Worm (Caenorhabditis elegans): ENCODE data around the gene T24C2.3.

The T24C2.3 gene

DNA sequence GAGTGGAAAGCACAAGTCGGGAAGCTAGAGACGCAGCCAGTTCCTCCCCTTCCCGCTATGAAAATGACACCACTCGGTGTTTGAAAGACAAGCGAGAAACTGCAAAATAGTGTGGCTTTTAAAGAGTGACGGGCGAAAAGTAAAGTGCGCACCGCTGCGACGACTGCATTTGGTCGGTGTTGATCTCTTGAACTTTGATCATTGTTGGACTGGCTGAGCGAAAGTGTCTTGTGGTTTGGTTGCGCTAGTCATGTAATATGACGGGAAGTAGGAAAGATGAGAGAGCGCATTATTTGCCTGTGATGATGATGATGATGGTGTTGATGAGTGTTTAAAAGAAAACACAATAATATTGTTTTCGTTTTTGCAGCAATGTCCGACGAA, 17.0 kb downstream of the T24C2.3 start (continued):
- TF ChIP-seq ztf-11 (tag; optimal IDR thresholded peaks at IDR 0.05) (no peak), lin-15B (tag; optimal IDR thresholded peaks at IDR 0.05) (no peak), aly-2 (tag; optimal IDR thresholded peaks at IDR 0.05) (no peak), alr-1 (tag; optimal IDR thresholded peaks at IDR 0.05; ENCODE audit: borderline replicate concordance) (no peak), lin-14 (GFP tag; optimal IDR thresholded peaks at IDR 0.05) (peak; percentile 98), pag-3 (tag; optimal IDR thresholded peaks at IDR 0.05; ENCODE audit: borderline replicate concordance, insufficient read depth) (no peak), nhr-76 (tag; optimal IDR thresholded peaks at IDR 0.05) (no peak), nhr-19 (GFP tag; conservative IDR thresholded peaks at IDR 0.05) (peak; percentile 86), nhr-71 (tag; optimal IDR thresholded peaks at IDR 0.05) (peak; percentile 99), dsc-1 (tag; optimal IDR thresholded peaks at IDR 0.05) (no peak), isw-1 (GFP tag; IDR thresholded peaks at IDR 0.05) (peak; percentile 65), lin-39 (tag; optimal IDR thresholded peaks at IDR 0.05) (no peak), nhr-47 (tag; optimal IDR thresholded peaks at IDR 0.05) (peak; percentile 87), zip-4 (GFP tag; optimal IDR thresholded peaks at IDR 0.05) (peak; percentile 41), lir-3 (tag; optimal IDR thresholded peaks at IDR 0.05; ENCODE audit: poor library complexity) (peak; percentile 63), unc-98 (GFP tag; IDR thresholded peaks at IDR 0.05) (no peak), elt-2 (tag; optimal IDR thresholded peaks at IDR 0.05) (peak; percentile 83), fkh-4 (tag; optimal IDR thresholded peaks at IDR 0.05; ENCODE audit: borderline replicate concordance) (no peak), C04F5.9 (tag; optimal IDR thresholded peaks at IDR 0.05) (no peak), egl-13 (tag; optimal IDR thresholded peaks at IDR 0.05) (peak; percentile 95), sox-4 (tag; optimal IDR thresholded peaks at IDR 0.05) (peak; percentile 57), unc-62 (GFP tag; optimal IDR thresholded peaks at IDR 0.05) (no peak), efl-1 (optimal IDR thresholded peaks at IDR 0.05) (peak; percentile 27 to 44), efl-1 (GFP tag; optimal IDR thresholded peaks at IDR 0.05 in 1 of 2) (no peak), hpl-2 (GFP tag; optimal IDR thresholded peaks at IDR 0.05) (no peak), vab-15 (tag; optimal IDR thresholded peaks at IDR 0.05) (peak; percentile 0), ces-1 (GFP tag; optimal IDR thresholded peaks at IDR 0.05) (no peak), pqm-1 (tag; optimal IDR thresholded peaks at IDR 0.05) (no peak), nhr-12 (tag; optimal IDR thresholded peaks at IDR 0.05) (no peak), C16A3.4 (tag; optimal IDR thresholded peaks at IDR 0.05) (peak; percentile 76), swsn-7 (tag; optimal IDR thresholded peaks at IDR 0.05) (peak; percentile 85)

DNA sequence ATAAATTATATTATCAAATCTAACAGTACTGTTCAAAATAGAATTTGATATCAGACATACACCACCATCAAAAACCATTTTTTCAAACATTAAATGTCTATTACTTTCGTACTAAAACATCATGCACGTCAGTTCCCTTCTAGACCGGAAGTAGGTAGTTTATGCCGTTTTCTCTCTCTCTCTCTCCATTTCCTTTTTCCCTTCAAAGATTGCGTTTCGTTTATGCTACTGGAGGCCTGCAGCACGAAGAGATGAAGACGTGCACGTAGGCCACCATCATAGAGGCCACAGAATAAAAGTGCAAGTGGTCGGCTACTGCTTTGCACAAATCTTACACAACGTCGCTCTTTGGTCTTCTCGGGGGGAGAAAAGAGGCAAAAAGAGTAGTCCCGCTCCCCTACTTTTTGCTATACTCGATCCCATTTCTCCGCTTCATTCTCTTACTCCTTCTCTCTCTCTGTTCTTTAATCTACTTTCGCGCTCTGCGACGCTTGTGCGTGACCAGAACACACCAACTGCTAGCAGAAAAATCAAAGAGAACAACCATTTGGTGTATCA, 18.2 kb downstream of the T24C2.3 start:
- TF ChIP-seq dsc-1 (tag; optimal IDR thresholded peaks at IDR 0.05) (peak; percentile 38), lir-3 (tag; optimal IDR thresholded peaks at IDR 0.05; ENCODE audit: poor library complexity) (peak; percentile 15), nhr-19 (GFP tag; conservative IDR thresholded peaks at IDR 0.05) (peak; percentile 75), C16A3.4 (tag; optimal IDR thresholded peaks at IDR 0.05) (peak; percentile 47), ceh-82 (tag; optimal IDR thresholded peaks at IDR 0.05) (peak in 1 of 3 experiments; percentile 45), C34B4.2 (tag; optimal IDR thresholded peaks at IDR 0.05) (no peak), nhr-47 (tag; optimal IDR thresholded peaks at IDR 0.05) (peak; percentile 76), ztf-4 (tag; optimal IDR thresholded peaks at IDR 0.05) (peak; percentile 75), grh-1 (GFP tag; IDR thresholded peaks at IDR 0.05) (0 out of 2 replicates have a peak, but pooled peaks have one; percentile 27), fkh-10 (GFP tag; optimal IDR thresholded peaks at IDR 0.05) (peak; percentile 93), nhr-12 (tag; optimal IDR thresholded peaks at IDR 0.05) (no peak), lsy-2 (tag; optimal IDR thresholded peaks at IDR 0.05) (peak; percentile 23 to 75), egl-27 (tag; optimal IDR thresholded peaks at IDR 0.05) (peak in 1 of 2 experiments; percentile 8), nhr-90 (tag; optimal IDR thresholded peaks at IDR 0.05; ENCODE audit: poor library complexity) (peak; percentile 22), aha-1 (tag; optimal IDR thresholded peaks at IDR 0.05) (no peak), sptf-1 (tag; optimal IDR thresholded peaks at IDR 0.05) (no peak), nhr-85 (tag) (peak; percentile 87), nhr-20 (tag; optimal IDR thresholded peaks at IDR 0.05) (peak; percentile 80), nhr-71 (tag; optimal IDR thresholded peaks at IDR 0.05) (peak; percentile 95), elt-3 (tag; optimal IDR thresholded peaks at IDR 0.05) (peak in 4 of 6 experiments; percentile 1 to 51 (median 41)), rnt-1 (tag; optimal IDR thresholded peaks at IDR 0.05) (peak; percentile 84), mdl-1 (tag; optimal IDR thresholded peaks at IDR 0.05) (peak in 1 of 2 experiments; percentile 44), egl-13 (tag; optimal IDR thresholded peaks at IDR 0.05) (peak; percentile 86), snpc-4 (tag; optimal IDR thresholded peaks at IDR 0.05) (no peak), nhr-77 (tag; optimal IDR thresholded peaks at IDR 0.05) (peak; percentile 57), alr-1 (tag; optimal IDR thresholded peaks at IDR 0.05; ENCODE audit: borderline replicate concordance) (no peak), tbx-2 (tag; optimal IDR thresholded peaks at IDR 0.05) (peak; percentile 85), xbp-1 (tag; optimal IDR thresholded peaks at IDR 0.05) (peak; percentile 41)
